Worm (Caenorhabditis elegans) whole organism, early embryonic: Measurements from ENCODE around the gene cut-2.

Experiments
- aly-1 ChIP-seq: sonication (generic microtip); optimal IDR thresholded peaks from 2 replicates; lab custom pipeline; 2016; ENCODE audit warnings: missing genetic modification characterization, missing compliant biosample characterization
- ama-1 ChIP-seq: fragments of 150-350 bp; optimal IDR thresholded peaks from 2 replicates; lab custom pipeline; 2014

DNA sequence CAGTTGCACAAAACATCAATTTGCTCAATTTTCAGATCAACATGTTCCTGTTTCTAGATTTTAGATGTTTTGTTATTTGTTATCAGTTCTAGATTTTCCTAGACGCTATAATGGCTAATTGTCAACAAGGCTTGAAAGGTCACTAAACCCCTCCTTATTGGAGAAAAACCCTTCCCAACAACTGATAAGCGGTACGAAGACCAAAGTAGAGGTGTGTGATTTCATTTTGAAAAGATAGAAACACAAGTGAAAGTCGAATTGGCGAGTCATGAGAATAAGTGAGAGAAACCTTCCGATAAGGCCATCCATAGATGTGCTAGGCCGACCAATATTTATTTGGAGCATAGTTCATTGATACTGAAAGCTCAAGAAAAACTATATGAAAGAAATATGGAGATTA is 41.1 kb upstream of the cut-2 start:
- TF ChIP-seq aly-1 (tag; lab: Kevin White, UChicago) = no peak
- no peak for TF ChIP-seq ama-1 (lab: Kevin White, UChicago)
